Worm (Caenorhabditis elegans) whole organism, L2 larva: ENCODE data around the gene eri-1.

Experiments
- C34F6.9 ChIP-seq: fragments of 150-350 bp; optimal IDR thresholded peaks from 2 replicates; lab custom pipeline; 2014; ENCODE audit warnings: missing biosample characterization, missing genetic modification characterization
- F13H6.1 ChIP-seq: sonication (generic microtip); optimal IDR thresholded peaks from 2 replicates; lab custom pipeline; 2016; ENCODE audit warnings: missing genetic modification characterization, missing compliant biosample characterization
- R02D3.7 ChIP-seq: fragments of 150-350 bp; optimal IDR thresholded peaks from 2 replicates; lab custom pipeline; 2014; ENCODE audit warnings: missing biosample characterization, missing genetic modification characterization
- Y55F3AM.14 ChIP-seq: fragments of 200-800 bp; sonication (Bioruptor generic); optimal IDR thresholded peaks from 2 replicates; lab custom pipeline; 2018; ENCODE audit warnings: mild to moderate bottlenecking, missing genetic modification characterization, missing compliant biosample characterization
- ZK546.5 ChIP-seq: sonication (generic microtip); optimal IDR thresholded peaks from 2 replicates; lab custom pipeline; 2017; ENCODE audit warnings: missing biosample characterization, missing genetic modification characterization
- alr-1 ChIP-seq: fragments of 150-350 bp; optimal IDR thresholded peaks from 2 replicates; lab custom pipeline; 2014; ENCODE audit warnings: missing biosample characterization, missing genetic modification characterization
- aly-2 ChIP-seq: fragments of 150-350 bp; optimal IDR thresholded peaks from 2 replicates; lab custom pipeline; 2014; ENCODE audit warnings: missing biosample characterization, missing genetic modification characterization
- ama-1 ChIP-seq: fragments of 150-350 bp; optimal IDR thresholded peaks from 2 replicates; lab custom pipeline; 2018; ENCODE audit warnings: inconsistent platforms
- blmp-1 ChIP-seq: sonication (generic microtip); optimal IDR thresholded peaks from 2 replicates; lab custom pipeline; 2017; ENCODE audit warnings: missing genetic modification characterization, mild to moderate bottlenecking, missing compliant biosample characterization, antibody characterized with exemption, moderate library complexity; ENCODE audit not compliant: insufficient read depth
- ceh-16 ChIP-seq: fragments of 150-350 bp; optimal IDR thresholded peaks from 2 replicates; lab custom pipeline; 2014; ENCODE audit warnings: missing biosample characterization, missing genetic modification characterization
- ceh-82 ChIP-seq: fragments of 150-350 bp; optimal IDR thresholded peaks from 2 replicates; lab custom pipeline; 2014; ENCODE audit warnings: missing biosample characterization, missing genetic modification characterization
- crh-2 ChIP-seq: sonication (generic microtip); optimal IDR thresholded peaks from 2 replicates; lab custom pipeline; 2017; ENCODE audit warnings: missing biosample characterization, missing genetic modification characterization
- dmd-4 ChIP-seq: sonication (generic microtip); optimal IDR thresholded peaks from 2 replicates; lab custom pipeline; 2017; ENCODE audit warnings: missing biosample characterization, missing genetic modification characterization
- egl-27 ChIP-seq: sonication (generic microtip); optimal IDR thresholded peaks from 3 replicates; lab custom pipeline; 2017; ENCODE audit warnings: missing biosample characterization, missing genetic modification reagents, missing genetic modification characterization
- elt-1 ChIP-seq: fragments of 150-350 bp; optimal IDR thresholded peaks from 2 replicates; lab custom pipeline; 2014; ENCODE audit warnings: missing biosample characterization, missing genetic modification characterization
- elt-3 ChIP-seq: sonication (generic microtip); optimal IDR thresholded peaks from 2 replicates; lab custom pipeline; 2017; ENCODE audit warnings: missing biosample characterization, missing genetic modification characterization
- fos-1 ChIP-seq: fragments of 150-350 bp; optimal IDR thresholded peaks from 2 replicates; lab custom pipeline; 2014; ENCODE audit warnings: missing biosample characterization, missing genetic modification characterization
- gmeb-1 ChIP-seq: fragments of 150-350 bp; optimal IDR thresholded peaks from 2 replicates; lab custom pipeline; 2014; ENCODE audit warnings: missing biosample characterization, missing genetic modification characterization
- lin-11 ChIP-seq: fragments of 150-350 bp; sonication (generic microtip); optimal IDR thresholded peaks from 2 replicates; lab custom pipeline; 2014; ENCODE audit warnings: missing biosample characterization, missing genetic modification characterization, inconsistent platforms, mixed read lengths
- lin-13 ChIP-seq: fragments of 150-350 bp; optimal IDR thresholded peaks from 2 replicates; lab custom pipeline; 2014; ENCODE audit warnings: missing biosample characterization, missing genetic modification reagents, missing genetic modification characterization
- lin-39 ChIP-seq: fragments of 150-350 bp; optimal IDR thresholded peaks from 2 replicates; lab custom pipeline; 2014; ENCODE audit warnings: missing biosample characterization, missing genetic modification reagents, missing genetic modification characterization
- lsy-2 ChIP-seq, 2 experiments: fragments of 150-350 bp in 1 of 2; sonication (generic microtip) in 1 of 2; optimal IDR thresholded peaks; 2 replicates each; lab custom pipeline; 2014 to 2017; ENCODE audit warnings: missing biosample characterization in 2 of 2, missing genetic modification characterization in 2 of 2
- mab-5 ChIP-seq: fragments of 150-350 bp; optimal IDR thresholded peaks from 2 replicates; lab custom pipeline; 2014; ENCODE audit warnings: missing biosample characterization, missing genetic modification characterization
- mbf-1 ChIP-seq: sonication (generic microtip); optimal IDR thresholded peaks from 2 replicates; lab custom pipeline; 2017; ENCODE audit warnings: missing biosample characterization, missing genetic modification characterization
- mdl-1 ChIP-seq, 2 experiments: fragments of 150-350 bp in 1 of 2; sonication (generic microtip) in 1 of 2; optimal IDR thresholded peaks; 2 replicates each; lab custom pipeline; 2017; ENCODE audit warnings: missing biosample characterization in 2 of 2, missing genetic modification characterization in 2 of 2
- nhr-10 ChIP-seq: sonication (generic microtip); optimal IDR thresholded peaks from 2 replicates; lab custom pipeline; 2017; ENCODE audit warnings: missing biosample characterization, missing genetic modification characterization
- nhr-11 ChIP-seq: fragments of 150-350 bp; optimal IDR thresholded peaks from 2 replicates; lab custom pipeline; 2014; ENCODE audit warnings: missing biosample characterization, missing genetic modification characterization
- nhr-12 ChIP-seq: fragments of 150-350 bp; optimal IDR thresholded peaks from 2 replicates; lab custom pipeline; 2014; ENCODE audit warnings: missing biosample characterization, missing genetic modification characterization
- nhr-129 ChIP-seq: fragments of 150-350 bp; optimal IDR thresholded peaks from 2 replicates; lab custom pipeline; 2014; ENCODE audit warnings: missing biosample characterization, missing genetic modification characterization
- nhr-21 ChIP-seq: fragments of 150-350 bp; optimal IDR thresholded peaks from 2 replicates; lab custom pipeline; 2014; ENCODE audit warnings: missing biosample characterization, missing genetic modification characterization
- nhr-23 ChIP-seq: fragments of 150-350 bp; optimal IDR thresholded peaks from 2 replicates; lab custom pipeline; 2014; ENCODE audit warnings: missing biosample characterization, missing genetic modification reagents, missing genetic modification characterization
- nhr-237 ChIP-seq: fragments of 150-350 bp; optimal IDR thresholded peaks from 2 replicates; lab custom pipeline; 2014; ENCODE audit warnings: missing biosample characterization, missing genetic modification characterization
- nhr-25 ChIP-seq: fragments of 150-350 bp; sonication (generic microtip); optimal IDR thresholded peaks from 3 replicates; lab custom pipeline; 2014; ENCODE audit warnings: missing biosample characterization, missing genetic modification characterization
- nhr-6 ChIP-seq: fragments of 150-350 bp; optimal IDR thresholded peaks from 2 replicates; lab custom pipeline; 2014; ENCODE audit warnings: missing biosample characterization, missing genetic modification characterization
- nhr-77 ChIP-seq: fragments of 150-350 bp; optimal IDR thresholded peaks from 2 replicates; lab custom pipeline; 2014; ENCODE audit warnings: missing biosample characterization, missing genetic modification characterization
- peb-1 ChIP-seq: fragments of 150-350 bp; optimal IDR thresholded peaks from 2 replicates; lab custom pipeline; 2014; ENCODE audit warnings: missing biosample characterization, missing genetic modification characterization
- sem-4 ChIP-seq: fragments of 150-350 bp; optimal IDR thresholded peaks from 2 replicates; lab custom pipeline; 2014; ENCODE audit warnings: missing biosample characterization, missing genetic modification reagents, missing genetic modification characterization
- skn-1 ChIP-seq: sonication (generic microtip); optimal IDR thresholded peaks from 2 replicates; lab custom pipeline; 2017; ENCODE audit warnings: missing biosample characterization, missing genetic modification characterization
- sma-3 ChIP-seq: sonication (generic microtip); optimal IDR thresholded peaks from 2 replicates; lab custom pipeline; 2016; ENCODE audit warnings: missing genetic modification reagents, missing genetic modification characterization, missing compliant biosample characterization
- sma-9 ChIP-seq, 2 experiments: fragments of 150-350 bp in 1 of 2; sonication (generic microtip) in 1 of 2; optimal IDR thresholded peaks; 2 replicates each; lab custom pipeline; 2014 to 2016; ENCODE audit warnings: missing genetic modification characterization in 2 of 2, mild to moderate bottlenecking in 1 of 2, missing biosample characterization in 1 of 2, missing compliant biosample characterization in 1 of 2, missing genetic modification reagents in 1 of 2, moderate library complexity in 1 of 2
- snpc-4 ChIP-seq: fragments of 150-350 bp; optimal IDR thresholded peaks from 2 replicates; lab custom pipeline; 2014; ENCODE audit warnings: missing biosample characterization, missing genetic modification characterization
- unc-39 ChIP-seq: fragments of 150-350 bp; optimal IDR thresholded peaks from 2 replicates; lab custom pipeline; 2014; ENCODE audit warnings: missing biosample characterization, missing genetic modification characterization
- unc-55 ChIP-seq: fragments of 150-350 bp; sonication (generic microtip); optimal IDR thresholded peaks from 3 replicates; lab custom pipeline; 2014; ENCODE audit warnings: missing biosample characterization, missing genetic modification reagents, missing genetic modification characterization
- unc-62 ChIP-seq: fragments of 150-350 bp; optimal IDR thresholded peaks from 2 replicates; lab custom pipeline; 2014; ENCODE audit warnings: missing biosample characterization, missing genetic modification reagents, missing genetic modification characterization
- zag-1 ChIP-seq: fragments of 150-350 bp; optimal IDR thresholded peaks from 2 replicates; lab custom pipeline; 2014; ENCODE audit warnings: missing biosample characterization, missing genetic modification characterization
- ztf-1 ChIP-seq: fragments of 200-800 bp; sonication (Bioruptor generic); conservative IDR thresholded peaks from 2 replicates; pipeline ENCODE4 v1.3.6; 2022; ENCODE audit warnings: missing genetic modification characterization, missing compliant biosample characterization
- ztf-11 ChIP-seq: sonication (generic microtip); optimal IDR thresholded peaks from 2 replicates; lab custom pipeline; 2017; ENCODE audit warnings: missing biosample characterization, missing genetic modification characterization
- ztf-4 ChIP-seq: fragments of 150-350 bp; optimal IDR thresholded peaks from 2 replicates; lab custom pipeline; 2014; ENCODE audit warnings: missing biosample characterization, missing genetic modification characterization

The eri-1 gene

ce11 chrIV:420686-421085 lies 928 bp upstream of the eri-1 start:
- TF ChIP-seq nhr-237 (no peak), ztf-4 (tag; lab: Kevin White, UChicago) (no peak), aly-2 (no peak), F13H6.1 (tag; lab: Kevin White, UChicago) (no peak), ZK546.5 (tag; lab: Kevin White, UChicago) (no peak), sem-4 (no peak), blmp-1 (no peak), unc-39 (tag; lab: Kevin White, UChicago) (no peak), R02D3.7 (no peak), lin-11 (tag; lab: Kevin White, UChicago) (no peak), dmd-4 (no peak), nhr-12 (tag; lab: Kevin White, UChicago) (no peak), mab-5 (no peak)

DNA sequence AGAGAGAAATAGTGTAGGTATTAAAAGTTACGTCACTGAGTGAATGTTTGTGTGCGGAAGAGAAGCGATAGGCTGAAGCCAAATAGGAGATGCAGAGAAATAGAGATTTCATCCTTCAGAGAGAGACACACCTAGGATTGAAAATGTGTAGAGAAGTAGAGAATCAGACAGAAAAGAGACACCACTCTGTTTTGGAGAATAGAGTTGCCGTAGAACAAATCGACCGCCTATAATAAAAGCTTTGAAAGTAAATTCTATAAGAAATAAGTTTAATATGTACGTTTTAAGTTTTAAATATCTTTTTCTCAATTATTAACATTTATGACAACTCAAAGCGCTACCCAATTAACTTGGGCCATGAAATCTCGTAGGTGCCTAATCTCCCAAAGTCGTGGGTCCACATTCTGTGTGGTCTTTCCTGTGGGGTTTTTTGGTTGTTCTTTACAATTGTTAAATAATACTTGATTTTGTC lies 9.3 kb downstream of the eri-1 start, which contains the start of gene T07A9.12:
TSS of gene T07A9.12 (plus strand) at position 448 of the 472 bp plus-strand sequence.
- TF ChIP-seq elt-3 (tag; lab: Kevin White, UChicago) (no peak), snpc-4 (tag; lab: Kevin White, UChicago) (no peak), nhr-21 (tag; lab: Kevin White, UChicago) (peak; percentile 64), unc-55 (GFP tag; lab: Kevin White, UChicago) (peak; percentile 77), skn-1 (tag; lab: Kevin White, UChicago) (no peak), ZK546.5 (tag; lab: Kevin White, UChicago) (no peak), sma-3 (GFP tag; lab: Kevin White, UChicago) (peak; percentile 79), dmd-4 (no peak), lin-39 (tag; lab: Kevin White, UChicago) (no peak), nhr-10 (tag; lab: Kevin White, UChicago) (no peak), sma-9 (GFP tag; optimal IDR thresholded peaks at IDR 0.05; lab: Kevin White, UChicago) (peak; percentile 81), sma-9 (tag; optimal IDR thresholded peaks at IDR 0.05; lab: Kevin White, UChicago) (no peak), ztf-4 (tag; lab: Kevin White, UChicago) (no peak), nhr-12 (tag; lab: Kevin White, UChicago) (no peak), elt-1 (tag; lab: Kevin White, UChicago) (no peak), mbf-1 (tag; lab: Kevin White, UChicago) (no peak), C34F6.9 (peak; percentile 81), alr-1 (tag; lab: Kevin White, UChicago) (no peak), blmp-1 (peak; percentile 32), nhr-77 (no peak), crh-2 (tag; lab: Kevin White, UChicago) (peak; percentile 91), F13H6.1 (tag; lab: Kevin White, UChicago) (peak; percentile 80), nhr-129 (peak; percentile 83), gmeb-1 (tag; lab: Kevin White, UChicago) (peak; percentile 41), Y55F3AM.14 (GFP tag; lab: Kevin White, UChicago) (no peak), mdl-1 (tag; optimal IDR thresholded peaks at IDR 0.05; lab: Kevin White, UChicago) (no peak), lin-13 (peak; percentile 79), R02D3.7 (no peak), nhr-11 (no peak), nhr-6 (tag; lab: Kevin White, UChicago) (peak; percentile 64), ceh-82 (tag; lab: Kevin White, UChicago) (no peak), mab-5 (no peak), nhr-25 (tag; lab: Kevin White, UChicago) (peak; percentile 79), fos-1 (tag; lab: Kevin White, UChicago) (peak; percentile 77), aly-2 (no peak), egl-27 (tag; lab: Kevin White, UChicago) (peak; percentile 9), lin-11 (tag; lab: Kevin White, UChicago) (no peak), peb-1 (no peak), ztf-11 (tag; lab: Kevin White, UChicago) (no peak), nhr-237 (no peak), zag-1 (tag; lab: Kevin White, UChicago) (no peak), ceh-16 (no peak), nhr-23 (no peak), ztf-1 (GFP tag; lab: Robert Waterston, UW) (no peak), ama-1 (no peak), unc-39 (tag; lab: Kevin White, UChicago) (no peak), unc-62 (GFP tag; lab: Kevin White, UChicago) (no peak), lsy-2 (tag; optimal IDR thresholded peaks at IDR 0.05; lab: Kevin White, UChicago) (peak; percentile 51 to 86), sem-4 (peak; percentile 47)
